Fruit fly (Drosophila melanogaster): ENCODE results near the gene RpS6.

RpS6 gene

DNA sequence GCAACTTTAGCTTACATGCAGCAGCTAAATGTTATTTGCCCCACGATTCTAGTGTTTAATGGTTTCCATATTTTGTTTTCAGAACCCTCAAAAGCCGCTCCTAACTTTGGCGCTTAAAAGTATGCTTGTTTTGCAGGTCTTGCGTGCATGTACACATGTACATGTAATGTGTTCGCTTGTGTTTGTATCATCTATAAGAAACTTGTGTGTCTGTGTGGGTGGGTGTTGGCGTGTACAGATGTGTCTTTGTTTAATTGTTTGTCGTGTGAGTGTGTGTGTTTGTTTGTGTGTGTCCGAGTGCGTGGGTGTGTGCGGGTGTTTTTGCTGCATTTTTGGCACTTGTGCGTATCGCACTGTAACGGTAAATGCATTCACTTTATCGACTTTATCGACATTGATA lies 21.9 kb upstream of the RpS6 start:
- 0 out of 2 replicates have a peak, but pooled peaks have one; percentile 14 for TF ChIP-seq Scr (GFP tag; IDR thresholded peaks at IDR 0.05; ENCODE audit: partially characterized antibody)
- TF ChIP-seq cg (GFP tag; optimal IDR thresholded peaks at IDR 0.05) = peak; percentile 92
- no peak for TF ChIP-seq dmrt11E (tag; optimal IDR thresholded peaks at IDR 0.05)
- peak; percentile 83 for TF ChIP-seq CG8478 (optimal IDR thresholded peaks at IDR 0.05)
- no peak for TF ChIP-seq CG2889 (GFP tag; IDR thresholded peaks at IDR 0.05)
- peak in 1 of 2 experiments; percentile 41 for TF ChIP-seq Dfd (GFP tag; optimal IDR thresholded peaks at IDR 0.05)
- no peak for TF ChIP-seq cwo (GFP tag; optimal IDR thresholded peaks at IDR 0.05)
- 0 out of 4 replicates have a peak, but pooled peaks have one; percentile 37 for TF ChIP-seq chinmo (GFP tag; IDR thresholded peaks at IDR 0.05; ENCODE audit: partially characterized antibody)

DNA sequence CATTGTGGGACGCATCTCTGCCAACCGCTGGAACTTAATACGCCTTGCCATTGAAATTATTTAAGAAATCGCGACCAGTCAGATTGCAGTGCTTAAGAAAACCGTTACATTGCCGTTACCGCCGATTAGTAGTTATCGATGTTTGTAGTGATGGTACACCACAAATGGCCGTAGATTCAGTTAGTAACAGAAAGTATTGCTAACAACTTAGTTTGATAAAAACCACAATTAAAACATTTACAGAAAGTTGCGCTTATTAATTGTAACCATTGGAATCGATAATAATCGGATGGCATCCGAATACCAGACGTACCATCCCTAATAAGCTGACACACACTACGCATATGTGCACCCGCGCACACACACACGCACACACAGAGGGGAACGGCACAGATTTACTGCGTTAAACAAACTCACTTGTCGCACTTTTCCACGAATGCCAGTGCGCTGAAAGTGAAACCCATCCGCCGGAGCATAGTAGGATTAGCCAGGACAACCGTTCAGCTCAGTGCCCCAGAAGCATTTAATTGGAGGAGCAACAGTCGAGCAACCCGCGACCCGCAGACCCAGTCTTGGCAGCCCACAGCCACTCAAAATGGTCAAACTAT lies 19.1 kb upstream of the RpS6 start, which contains the start of the genes hdm and Ykt6:
Gene hdm (minus strand): TSS at position 51 of the 608 bp plus-strand sequence.
Gene Ykt6 (plus strand): TSS at position 329 of the 608 bp plus-strand sequence.
- TF ChIP-seq CG31441 (GFP tag; IDR thresholded peaks at IDR 0.05) (no peak; the same call in 1 of the 2 replicates), unc-4 (GFP tag; IDR thresholded peaks at IDR 0.05; ENCODE audit: partially characterized antibody) (peak; percentile 97), twi (tag; optimal IDR thresholded peaks at IDR 0.05) (peak; percentile 68), Asciz (GFP tag; optimal IDR thresholded peaks at IDR 0.05) (no peak), CG17385 (GFP tag; optimal IDR thresholded peaks at IDR 0.05) (peak; percentile 70), fd102C (GFP tag; optimal IDR thresholded peaks at IDR 0.05) (no peak), pros (GFP tag; optimal IDR thresholded peaks at IDR 0.05) (no peak), Sry-β (GFP tag; optimal IDR thresholded peaks at IDR 0.05) (peak; percentile 12), Gug (GFP tag; IDR thresholded peaks at IDR 0.05) (peak; percentile 78; the same call in 3 of the 4 replicates), pb (GFP tag; optimal IDR thresholded peaks at IDR 0.05) (peak; percentile 31), tup (GFP tag; optimal IDR thresholded peaks at IDR 0.05) (peak; percentile 60), Ets65A (GFP tag) (peak; percentile 98), stc (GFP tag; IDR thresholded peaks at IDR 0.05) (peak; percentile 78), Bteb2 (GFP tag; optimal IDR thresholded peaks at IDR 0.05) (peak; percentile 65), ATbp (GFP tag; optimal IDR thresholded peaks at IDR 0.05) (no peak), Lhr (GFP tag; optimal IDR thresholded peaks at IDR 0.05) (peak; percentile 52), HLHmδ (GFP tag; optimal IDR thresholded peaks at IDR 0.05) (no peak), CG14050 (GFP tag; IDR thresholded peaks at IDR 0.05) (peak; percentile 75), CG6791 (GFP tag; IDR thresholded peaks at IDR 0.05; ENCODE audit: partially characterized antibody) (peak; percentile 91), fd64A (GFP tag; optimal IDR thresholded peaks at IDR 0.05) (no peak), row (GFP tag; IDR thresholded peaks at IDR 0.05) (peak; percentile 85), gsb (GFP tag; IDR thresholded peaks at IDR 0.05) (peak; percentile 64; the same call in 1 of the 2 replicates), CG15269 (tag; optimal IDR thresholded peaks at IDR 0.05) (no peak), C15 (GFP tag; IDR thresholded peaks at IDR 0.05) (no peak), Hr51 (GFP tag; optimal IDR thresholded peaks at IDR 0.05) (peak in 1 of 2 experiments; percentile 72), Hmr (GFP tag; optimal IDR thresholded peaks at IDR 0.05) (no peak), MESR4 (GFP tag; optimal IDR thresholded peaks at IDR 0.05) (peak; percentile 94), gfzf (GFP tag; optimal IDR thresholded peaks at IDR 0.05) (peak; percentile 35), CoRest (tag; optimal IDR thresholded peaks at IDR 0.05) (peak; percentile 78), CG9932 (GFP tag; IDR thresholded peaks at IDR 0.05) (peak; percentile 90), Hr39 (optimal IDR thresholded peaks at IDR 0.05) (no peak), fu2 (GFP tag; optimal IDR thresholded peaks at IDR 0.05) (peak; percentile 70), CG2199 (GFP tag; IDR thresholded peaks at IDR 0.05) (0 out of 3 replicates have a peak, but pooled peaks have one; percentile 15), ken (GFP tag; IDR thresholded peaks at IDR 0.05) (peak; percentile 84), Antp (GFP tag; optimal IDR thresholded peaks at IDR 0.05) (peak; percentile 88), toy (GFP tag; IDR thresholded peaks at IDR 0.05) (no peak), CG15479 (GFP tag; optimal IDR thresholded peaks at IDR 0.05) (no peak), Fer1 (GFP tag; optimal IDR thresholded peaks at IDR 0.05) (peak; percentile 79), kah (GFP tag; optimal IDR thresholded peaks at IDR 0.05) (no peak), Hmx (GFP tag; optimal IDR thresholded peaks at IDR 0.05) (peak; percentile 45)

Data from whole organism, embryonic.